Fruit fly (Drosophila melanogaster): ENCODE measurements around the gene Or2a.

The Or2a gene

DNA sequence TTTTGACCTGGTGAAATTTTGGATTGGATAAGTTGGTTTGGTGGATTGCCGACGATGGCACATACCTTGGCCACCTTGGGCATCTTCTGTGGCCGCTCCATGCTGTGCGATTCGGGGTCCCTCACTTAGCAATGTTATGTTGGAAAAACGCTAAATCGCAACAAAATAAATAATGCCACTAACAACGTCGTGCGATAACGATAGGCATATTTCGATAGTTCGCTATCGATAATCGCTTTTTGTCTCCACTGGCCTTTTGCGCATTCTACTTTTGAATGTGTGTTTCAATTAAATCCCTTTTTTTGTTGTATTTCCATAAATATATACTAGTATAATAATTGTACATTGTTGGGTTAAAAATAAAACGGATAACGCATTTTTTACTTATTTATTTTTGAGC, 3.7 kb downstream of the Or2a start, which contains the start of gene crn (continued):
- TF ChIP-seq CG7357 (GFP tag; IDR thresholded peaks at IDR 0.05) (peak; percentile 83), CG9817 (tag; optimal IDR thresholded peaks at IDR 0.05) (no peak), Mes4 (GFP tag; optimal IDR thresholded peaks at IDR 0.05) (no peak), Sin3A (optimal IDR thresholded peaks at IDR 0.05) (no peak), lab (GFP tag; optimal IDR thresholded peaks at IDR 0.05) (no peak), Trl (optimal IDR thresholded peaks at IDR 0.05) (no peak), Trl (GFP tag; optimal IDR thresholded peaks at IDR 0.05) (no peak), CG11085 (GFP tag; IDR thresholded peaks at IDR 0.05) (no peak), knrl (GFP tag; IDR thresholded peaks at IDR 0.05; ENCODE audit: partially characterized antibody) (peak; percentile 46; the same call in 1 of the 3 replicates), Camta (GFP tag; optimal IDR thresholded peaks at IDR 0.05) (no peak), CG7271 (tag; optimal IDR thresholded peaks at IDR 0.05) (no peak), Deaf1 (tag; optimal IDR thresholded peaks at IDR 0.05) (no peak), CG16815 (GFP tag; optimal IDR thresholded peaks at IDR 0.05) (no peak), CG15479 (GFP tag; optimal IDR thresholded peaks at IDR 0.05) (no peak), CG18599 (GFP tag; optimal IDR thresholded peaks at IDR 0.05) (no peak), ham (GFP tag; IDR thresholded peaks at IDR 0.05) (no peak), pnt (GFP tag; optimal IDR thresholded peaks at IDR 0.05) (no peak), Doc3 (GFP tag; IDR thresholded peaks at IDR 0.05; ENCODE audit: partially characterized antibody) (peak; percentile 57), pfk (GFP tag; optimal IDR thresholded peaks at IDR 0.05) (no peak), CG17802 (tag; optimal IDR thresholded peaks at IDR 0.05) (no peak), Elba2 (GFP tag; optimal IDR thresholded peaks at IDR 0.05) (no peak), CG9215 (GFP tag; IDR thresholded peaks at IDR 0.05) (no peak), CG10209 (GFP tag; optimal IDR thresholded peaks at IDR 0.05) (no peak), CG10462 (GFP tag; optimal IDR thresholded peaks at IDR 0.05) (no peak), Mrtf (GFP tag; IDR thresholded peaks at IDR 0.05) (no peak), CG12104 (GFP tag; optimal IDR thresholded peaks at IDR 0.05) (no peak), D (optimal IDR thresholded peaks at IDR 0.05) (no peak), D (GFP tag; optimal IDR thresholded peaks at IDR 0.05) (no peak), ATbp (GFP tag; optimal IDR thresholded peaks at IDR 0.05) (no peak), tgo (GFP tag; IDR thresholded peaks at IDR 0.05) (no peak), salm (tag; optimal IDR thresholded peaks at IDR 0.05) (no peak), H2.0 (GFP tag; IDR thresholded peaks at IDR 0.05) (no peak), NK7.1 (GFP tag; optimal IDR thresholded peaks at IDR 0.05) (no peak), fd96Cb (tag; optimal IDR thresholded peaks at IDR 0.05) (no peak), Kr (GFP tag; optimal IDR thresholded peaks at IDR 0.05) (no peak), h (optimal IDR thresholded peaks at IDR 0.05) (no peak), lilli (GFP tag; optimal IDR thresholded peaks at IDR 0.05) (no peak), bab2 (GFP tag; optimal IDR thresholded peaks at IDR 0.05) (no peak), chinmo (GFP tag; IDR thresholded peaks at IDR 0.05; ENCODE audit: partially characterized antibody) (0 out of 4 replicates have a peak, but pooled peaks have one; percentile 65), dysf (GFP tag; IDR thresholded peaks at IDR 0.05) (no peak), z (GFP tag; IDR thresholded peaks at IDR 0.05) (no peak), NC2α (GFP tag; optimal IDR thresholded peaks at IDR 0.05) (no peak), ci (GFP tag; IDR thresholded peaks at IDR 0.05) (no peak), unc-4 (GFP tag; IDR thresholded peaks at IDR 0.05; ENCODE audit: partially characterized antibody) (peak; percentile 53; the same call in 1 of the 2 replicates), Dfd (GFP tag; optimal IDR thresholded peaks at IDR 0.05) (no peak), vvl (GFP tag; IDR thresholded peaks at IDR 0.05) (no peak), tna (GFP tag; IDR thresholded peaks at IDR 0.05; ENCODE audit: partially characterized antibody) (peak; percentile 85), mirr (GFP tag; optimal IDR thresholded peaks at IDR 0.05) (no peak), CG12942 (GFP tag; optimal IDR thresholded peaks at IDR 0.05) (no peak), BEAF-32 (GFP tag; optimal IDR thresholded peaks at IDR 0.05) (peak; percentile 52), CG31441 (GFP tag; IDR thresholded peaks at IDR 0.05) (no peak), Bgb (GFP tag; IDR thresholded peaks at IDR 0.05; ENCODE audit: partially characterized antibody) (peak; percentile 58), CG4404 (GFP tag; IDR thresholded peaks at IDR 0.05) (no peak)
